ENCODE assay signal across 1 fruit fly cellular context in the genomic region with DNA sequence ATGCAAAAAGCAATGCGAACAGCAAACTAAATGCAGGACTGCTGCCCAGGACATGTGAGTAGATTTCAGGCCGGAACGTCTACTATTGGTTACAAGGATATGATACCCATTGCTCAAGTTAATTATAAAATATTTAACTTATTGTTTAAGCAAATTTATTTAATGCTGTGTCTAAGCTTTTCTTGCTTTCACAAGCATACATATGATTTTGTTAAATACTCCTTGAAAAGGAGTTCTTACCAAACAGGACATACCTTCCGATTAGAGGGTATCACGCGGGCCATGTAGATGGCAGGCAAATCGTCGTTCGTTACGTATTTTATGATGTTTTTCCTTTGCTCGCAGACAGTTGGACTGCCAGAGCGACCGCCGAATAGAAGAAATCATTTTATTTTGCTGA.
A peak's percentile ranks its signal among the peaks of the same experiment; 100 is the strongest.
TF ChIP-seq lines count a peak whose summit lies in the region.

No protein-coding gene starts in this region.

TF ChIP-seq in whole organism, embryonic, 481 proteins besides CTCF, POLR2A, EP300 and RAD21 (continued from another document):
- TF ChIP-seq Mrtf (GFP tag; IDR thresholded peaks at IDR 0.05; lab: Robert Waterston, UW) = peak; percentile 52; the same call in 1 of the 3 replicates
- TF ChIP-seq CG4854 (GFP tag; optimal IDR thresholded peaks at IDR 0.05; lab: Kevin White, UChicago) = no peak
- TF ChIP-seq Poxn (GFP tag; IDR thresholded peaks at IDR 0.05; lab: Robert Waterston, UW) = no peak
- TF ChIP-seq CG1024 (GFP tag; IDR thresholded peaks at IDR 0.05; lab: Robert Waterston, UW) = 0 out of 2 replicates have a peak, but pooled peaks have one; percentile 24
- no peak for TF ChIP-seq CG9876 (GFP tag; optimal IDR thresholded peaks at IDR 0.05; lab: Kevin White, UChicago)
- peak; percentile 6 for TF ChIP-seq CG12104 (GFP tag; optimal IDR thresholded peaks at IDR 0.05; lab: Kevin White, UChicago)
- TF ChIP-seq CG8765 (GFP tag; IDR thresholded peaks at IDR 0.05; lab: Robert Waterston, UW) = peak; percentile 68; the same call in 1 of the 2 replicates
- peak; percentile 34 for TF ChIP-seq CG10366 (GFP tag; IDR thresholded peaks at IDR 0.05; lab: Robert Waterston, UW)
- TF ChIP-seq CG4404 (GFP tag; IDR thresholded peaks at IDR 0.05; lab: Robert Waterston, UW) = peak; percentile 73
- TF ChIP-seq CG1603 (tag; optimal IDR thresholded peaks at IDR 0.05; lab: Kevin White, UChicago) = peak; percentile 48
- TF ChIP-seq ase (GFP tag; IDR thresholded peaks at IDR 0.05; lab: Robert Waterston, UW) = no peak
- TF ChIP-seq CG18262 (tag; optimal IDR thresholded peaks at IDR 0.05; lab: Kevin White, UChicago) = peak; percentile 40
- TF ChIP-seq lola (GFP tag; optimal IDR thresholded peaks at IDR 0.05; lab: Kevin White, UChicago) = no peak
- TF ChIP-seq fd102C (GFP tag; optimal IDR thresholded peaks at IDR 0.05; lab: Kevin White, UChicago) = peak; percentile 66
- no peak for TF ChIP-seq ato (GFP tag; IDR thresholded peaks at IDR 0.05; lab: Robert Waterston, UW; ENCODE audit: partially characterized antibody)
- TF ChIP-seq peb (GFP tag; IDR thresholded peaks at IDR 0.05; lab: Robert Waterston, UW) = no peak
- TF ChIP-seq CG18599 (GFP tag; optimal IDR thresholded peaks at IDR 0.05; lab: Kevin White, UChicago) = peak; percentile 75
- no peak for TF ChIP-seq HmgD (GFP tag; optimal IDR thresholded peaks at IDR 0.05; lab: Kevin White, UChicago)
- TF ChIP-seq HmgZ (tag; optimal IDR thresholded peaks at IDR 0.05; lab: Kevin White, UChicago) = no peak
- TF ChIP-seq BtbVII (GFP tag; optimal IDR thresholded peaks at IDR 0.05; lab: Kevin White, UChicago) = no peak
- TF ChIP-seq CG13624 (GFP tag; optimal IDR thresholded peaks at IDR 0.05; lab: Kevin White, UChicago) = no peak
- TF ChIP-seq CG10147 (GFP tag; optimal IDR thresholded peaks at IDR 0.05; lab: Kevin White, UChicago) = peak; percentile 36
- peak; percentile 86 for TF ChIP-seq zen (tag; optimal IDR thresholded peaks at IDR 0.05; lab: Kevin White, UChicago)
- TF ChIP-seq emc (GFP tag; optimal IDR thresholded peaks at IDR 0.05; lab: Kevin White, UChicago) = no peak
- peak; percentile 57 for TF ChIP-seq CG32532 (GFP tag; IDR thresholded peaks at IDR 0.05; lab: Robert Waterston, UW)
- TF ChIP-seq trh (GFP tag; optimal IDR thresholded peaks at IDR 0.05; lab: Kevin White, UChicago) = no peak
- TF ChIP-seq CG2202 (tag; optimal IDR thresholded peaks at IDR 0.05; lab: Kevin White, UChicago) = no peak
- TF ChIP-seq CG13296 (GFP tag; optimal IDR thresholded peaks at IDR 0.05; lab: Kevin White, UChicago) = peak; percentile 26
- TF ChIP-seq crol (GFP tag; IDR thresholded peaks at IDR 0.05; lab: Robert Waterston, UW) = no peak
- TF ChIP-seq CG6791 (GFP tag; IDR thresholded peaks at IDR 0.05; lab: Robert Waterston, UW; ENCODE audit: partially characterized antibody) = no peak
- peak; percentile 37 for TF ChIP-seq CG12391 (tag; optimal IDR thresholded peaks at IDR 0.05; lab: Kevin White, UChicago)
- peak; percentile 24 for TF ChIP-seq NfI (GFP tag; optimal IDR thresholded peaks at IDR 0.05; lab: Kevin White, UChicago)
- peak; percentile 44 for TF ChIP-seq nmo (GFP tag; optimal IDR thresholded peaks at IDR 0.05; lab: Kevin White, UChicago)
- no peak for TF ChIP-seq CG1647 (GFP tag; optimal IDR thresholded peaks at IDR 0.05; lab: Kevin White, UChicago)
- no peak for TF ChIP-seq CG17612 (GFP tag; IDR thresholded peaks at IDR 0.05; lab: Robert Waterston, UW)
- no peak for TF ChIP-seq ham (GFP tag; IDR thresholded peaks at IDR 0.05; lab: Robert Waterston, UW)
- no peak for TF ChIP-seq vnd (GFP tag; IDR thresholded peaks at IDR 0.05; lab: Robert Waterston, UW; ENCODE audit: partially characterized antibody)
- TF ChIP-seq CG30431 (GFP tag; optimal IDR thresholded peaks at IDR 0.05; lab: Kevin White, UChicago) = peak; percentile 9
- peak; percentile 51 for TF ChIP-seq lab (GFP tag; optimal IDR thresholded peaks at IDR 0.05; lab: Kevin White, UChicago)
- TF ChIP-seq CG12236 (GFP tag; optimal IDR thresholded peaks at IDR 0.05; lab: Kevin White, UChicago) = no peak
